Worm (Caenorhabditis elegans) whole organism, mixed stage, embryonic: ENCODE data around the gene mpk-2.

Experiments used
- M03D4.4 ChIP-seq: sonication (generic microtip); optimal IDR thresholded peaks from 2 replicates; lab custom pipeline; 2017; ENCODE audit warnings: mild to moderate bottlenecking, missing genetic modification characterization, missing compliant biosample characterization
- bed-3 ChIP-seq: fragments of 200-800 bp; sonication (Bioruptor generic); optimal IDR thresholded peaks from 3 replicates; lab custom pipeline; 2018; ENCODE audit warnings: mild to moderate bottlenecking, missing genetic modification characterization, moderate library complexity, missing compliant biosample characterization
- blmp-1 ChIP-seq: fragments of 150-350 bp; optimal IDR thresholded peaks from 2 replicates; lab custom pipeline; 2014; ENCODE audit warnings: missing biosample characterization, missing genetic modification characterization
- ceh-39 ChIP-seq: fragments of 150-350 bp; optimal IDR thresholded peaks from 2 replicates; lab custom pipeline; 2014; ENCODE audit warnings: missing biosample characterization, missing genetic modification characterization
- ceh-43 ChIP-seq: fragments of 200-800 bp; sonication (Bioruptor generic); optimal IDR thresholded peaks from 2 replicates; lab custom pipeline; 2018; ENCODE audit warnings: mild to moderate bottlenecking, missing genetic modification characterization, moderate library complexity, missing compliant biosample characterization
- ceh-83 ChIP-seq: fragments of 200-800 bp; sonication (Bioruptor generic); optimal IDR thresholded peaks from 2 replicates; lab custom pipeline; 2018; ENCODE audit warnings: mild to moderate bottlenecking, missing genetic modification characterization, missing compliant biosample characterization
- ces-1 ChIP-seq: fragments of 150-350 bp; optimal IDR thresholded peaks from 2 replicates; lab custom pipeline; 2014; ENCODE audit warnings: missing biosample characterization, missing genetic modification reagents, missing genetic modification characterization
- cnd-1 ChIP-seq: fragments of 200-800 bp; sonication (Bioruptor generic); optimal IDR thresholded peaks from 2 replicates; lab custom pipeline; 2018; ENCODE audit warnings: mild to moderate bottlenecking, missing genetic modification characterization, missing compliant biosample characterization
- drap-1 ChIP-seq: fragments of 200-800 bp; sonication (Bioruptor generic); optimal IDR thresholded peaks from 3 replicates; lab custom pipeline; 2018; ENCODE audit warnings: mild to moderate bottlenecking, missing genetic modification characterization, missing compliant biosample characterization
- elt-1 ChIP-seq: sonication (generic microtip); optimal IDR thresholded peaks from 2 replicates; lab custom pipeline; 2017; ENCODE audit warnings: missing genetic modification characterization, mild to moderate bottlenecking, missing compliant biosample characterization, antibody characterized with exemption, moderate library complexity, borderline replicate concordance; ENCODE audit not compliant: insufficient read depth
- flh-1 ChIP-seq: fragments of 200-800 bp; sonication (Bioruptor generic); optimal IDR thresholded peaks from 2 replicates; lab custom pipeline; 2018; ENCODE audit warnings: mild to moderate bottlenecking, missing genetic modification characterization, moderate library complexity, missing compliant biosample characterization
- ham-2 ChIP-seq: fragments of 200-800 bp; sonication (Bioruptor generic); optimal IDR thresholded peaks from 2 replicates; lab custom pipeline; 2018; ENCODE audit warnings: mild to moderate bottlenecking, missing genetic modification characterization, missing compliant biosample characterization
- hlh-1 ChIP-seq: fragments of 150-350 bp; optimal IDR thresholded peaks from 2 replicates; lab custom pipeline; 2014; ENCODE audit warnings: missing biosample characterization, missing genetic modification reagents, missing genetic modification characterization
- lin-13 ChIP-seq: fragments of 150-350 bp; optimal IDR thresholded peaks from 2 replicates; lab custom pipeline; 2014; ENCODE audit warnings: missing biosample characterization, missing genetic modification characterization
- lin-32 ChIP-seq: fragments of 200-800 bp; sonication (Bioruptor generic); optimal IDR thresholded peaks from 2 replicates; lab custom pipeline; 2018; ENCODE audit warnings: mild to moderate bottlenecking, missing genetic modification characterization, missing compliant biosample characterization
- lsy-2 ChIP-seq: fragments of 150-350 bp; optimal IDR thresholded peaks from 2 replicates; lab custom pipeline; 2014; ENCODE audit warnings: missing biosample characterization, missing genetic modification characterization
- mab-5 ChIP-seq: fragments of 150-350 bp; optimal IDR thresholded peaks from 2 replicates; lab custom pipeline; 2014; ENCODE audit warnings: missing biosample characterization, missing genetic modification characterization
- mep-1 ChIP-seq: fragments of 150-350 bp; optimal IDR thresholded peaks from 2 replicates; lab custom pipeline; 2017; ENCODE audit warnings: missing biosample characterization, missing genetic modification reagents, missing genetic modification characterization, inconsistent platforms
- mls-2 ChIP-seq: sonication (generic microtip); optimal IDR thresholded peaks from 2 replicates; lab custom pipeline; 2016; ENCODE audit warnings: mild to moderate bottlenecking, missing genetic modification characterization, moderate library complexity, missing compliant biosample characterization
- nhr-2 ChIP-seq: fragments of 150-350 bp; optimal IDR thresholded peaks from 2 replicates; lab custom pipeline; 2014; ENCODE audit warnings: missing biosample characterization, missing genetic modification characterization
- nhr-237 ChIP-seq: fragments of 150-350 bp; optimal IDR thresholded peaks from 2 replicates; lab custom pipeline; 2014; ENCODE audit warnings: missing biosample characterization, missing genetic modification characterization
- nhr-28 ChIP-seq: fragments of 150-350 bp; optimal IDR thresholded peaks from 2 replicates; lab custom pipeline; 2014; ENCODE audit warnings: missing biosample characterization, missing genetic modification characterization
- nhr-76 ChIP-seq: sonication (generic microtip); optimal IDR thresholded peaks from 2 replicates; lab custom pipeline; 2017; ENCODE audit warnings: missing biosample characterization, missing genetic modification characterization
- pha-4 ChIP-seq: fragments of 150-350 bp; optimal IDR thresholded peaks from 2 replicates; lab custom pipeline; 2018; ENCODE audit warnings: missing biosample characterization, missing genetic modification reagents, missing genetic modification characterization
- snpc-4 ChIP-seq: fragments of 150-350 bp; optimal IDR thresholded peaks from 2 replicates; lab custom pipeline; 2014; ENCODE audit warnings: missing biosample characterization, missing genetic modification characterization
- sptf-1 ChIP-seq: sonication (generic microtip); optimal IDR thresholded peaks from 2 replicates; lab custom pipeline; 2017; ENCODE audit warnings: mild to moderate bottlenecking, missing genetic modification characterization, moderate library complexity, missing compliant biosample characterization
- tbx-8 ChIP-seq: fragments of 200-800 bp; sonication (Bioruptor generic); optimal IDR thresholded peaks from 2 replicates; lab custom pipeline; 2018; ENCODE audit warnings: mild to moderate bottlenecking, missing genetic modification characterization, moderate library complexity, missing compliant biosample characterization
- unc-120 ChIP-seq: sonication (generic microtip); optimal IDR thresholded peaks from 2 replicates; lab custom pipeline; 2017; ENCODE audit warnings: missing genetic modification characterization, missing compliant biosample characterization; ENCODE audit not compliant: poor library complexity, severe bottlenecking
- unc-39 ChIP-seq: fragments of 150-350 bp; optimal IDR thresholded peaks from 2 replicates; lab custom pipeline; 2014; ENCODE audit warnings: missing biosample characterization, missing genetic modification characterization
- unc-62 ChIP-seq: fragments of 150-350 bp; optimal IDR thresholded peaks from 2 replicates; lab custom pipeline; 2014; ENCODE audit warnings: missing biosample characterization, missing genetic modification reagents, missing genetic modification characterization
- zip-8 ChIP-seq: fragments of 150-350 bp; optimal IDR thresholded peaks from 2 replicates; lab custom pipeline; 2014; ENCODE audit warnings: missing biosample characterization, missing genetic modification characterization
- ztf-11 ChIP-seq: fragments of 150-350 bp; optimal IDR thresholded peaks from 2 replicates; lab custom pipeline; 2014; ENCODE audit warnings: missing biosample characterization, missing genetic modification characterization

The mpk-2 gene

ce11 chrII:5092362-5093281, 11.3 kb upstream of the mpk-2 start, which contains the start of gene C04G6.2:
Gene C04G6.2, plus strand, starts transcription at chrII:5093231.
- TF ChIP-seq unc-120 (tag; lab: Kevin White, UChicago) (peak; percentile 26), mep-1 (tag; lab: Kevin White, UChicago) (peak; percentile 45), blmp-1 (tag; lab: Kevin White, UChicago) (no peak), pha-4 (peak; percentile 96), snpc-4 (tag; lab: Kevin White, UChicago) (no peak), mls-2 (tag; lab: Kevin White, UChicago) (peak; percentile 43), nhr-237 (tag; lab: Kevin White, UChicago) (peak; percentile 69), sptf-1 (tag; lab: Kevin White, UChicago) (peak; percentile 14), ham-2 (GFP tag; lab: Kevin White, UChicago) (peak; percentile 76), M03D4.4 (peak; percentile 16), ces-1 (GFP tag; lab: Kevin White, UChicago) (peak; percentile 49), nhr-28 (no peak)

- TF ChIP-seq ces-1 (GFP tag; lab: Kevin White, UChicago) (no peak), lin-32 (GFP tag; lab: Kevin White, UChicago) (no peak), lsy-2 (no peak), ceh-43 (GFP tag; lab: Kevin White, UChicago) (no peak), cnd-1 (tag; lab: Kevin White, UChicago) (no peak), ceh-83 (GFP tag; lab: Kevin White, UChicago) (no peak), nhr-2 (no peak), mls-2 (tag; lab: Kevin White, UChicago) (no peak), sptf-1 (tag; lab: Kevin White, UChicago) (no peak), hlh-1 (no peak), pha-4 (no peak), drap-1 (GFP tag; lab: Kevin White, UChicago) (no peak), mab-5 (tag; lab: Kevin White, UChicago) (no peak), tbx-8 (GFP tag; lab: Kevin White, UChicago) (no peak), mep-1 (tag; lab: Kevin White, UChicago) (no peak), zip-8 (tag; lab: Kevin White, UChicago) (no peak), M03D4.4 (no peak), ztf-11 (no peak), ceh-39 (tag; lab: Kevin White, UChicago) (no peak), flh-1 (GFP tag; lab: Kevin White, UChicago) (no peak)
- TF ChIP-seq, all 35 proteins: peak for 0
Observed at ce11 chrII:5093945-5094344, 10.0 kb upstream of the mpk-2 start, which contains the start of gene C04G6.13. Gene C04G6.13, plus strand, starts transcription at chrII:5094245.

DNA sequence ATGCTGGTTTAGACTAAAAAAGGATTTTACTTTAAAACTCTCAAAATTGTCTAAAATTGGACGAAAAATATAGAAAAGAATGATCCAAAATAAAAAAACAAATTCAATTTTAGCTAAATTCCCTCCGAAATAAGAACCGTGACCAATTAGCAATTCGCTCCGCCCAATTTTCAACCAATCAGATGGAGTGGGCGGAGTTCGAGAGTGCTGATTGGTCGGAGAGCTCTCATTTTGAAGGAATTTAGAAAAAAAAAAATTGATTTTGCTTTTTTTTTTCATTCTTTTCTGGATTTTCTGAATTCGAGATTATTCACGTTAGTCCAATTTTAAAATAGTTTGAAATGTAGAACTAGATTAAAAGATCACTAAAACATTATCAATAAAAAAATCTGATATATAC, 4.9 kb upstream of the mpk-2 start:
- TF ChIP-seq ceh-39 (tag; lab: Kevin White, UChicago) (no peak), unc-120 (tag; lab: Kevin White, UChicago) (no peak), ces-1 (GFP tag; lab: Kevin White, UChicago) (no peak), unc-39 (tag; lab: Kevin White, UChicago) (no peak), ceh-83 (GFP tag; lab: Kevin White, UChicago) (no peak), nhr-28 (no peak), sptf-1 (tag; lab: Kevin White, UChicago) (no peak), hlh-1 (no peak), snpc-4 (tag; lab: Kevin White, UChicago) (no peak), ham-2 (GFP tag; lab: Kevin White, UChicago) (no peak), mab-5 (tag; lab: Kevin White, UChicago) (no peak)

DNA sequence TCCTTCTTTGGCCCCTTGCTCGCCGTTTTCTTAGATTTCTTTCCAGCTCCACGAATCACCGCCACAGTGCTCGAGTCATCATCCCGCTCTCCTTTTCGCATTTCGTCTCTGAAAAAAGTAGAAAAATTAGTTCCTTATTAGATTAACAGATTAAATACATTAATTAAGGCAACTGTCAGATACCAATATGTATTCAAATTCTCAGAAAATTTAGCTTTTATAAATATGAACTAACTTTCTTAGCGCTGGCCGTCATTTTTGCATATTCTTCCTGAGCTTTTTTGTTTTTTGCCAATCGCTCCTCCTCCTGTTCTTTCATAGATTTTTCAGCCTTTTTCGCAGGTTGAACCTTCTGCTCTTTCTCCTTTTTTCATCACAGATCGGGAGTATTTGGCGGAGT, 4.3 kb upstream of the mpk-2 start, which contains the start of gene C04G6.6:
C04G6.6 (minus strand) TSS at position 101 of the 400 bp plus-strand sequence.
- TF ChIP-seq mab-5 (tag; lab: Kevin White, UChicago) (no peak), pha-4 (no peak)
- TF ChIP-seq, all 35 proteins: peak for 0

ce11 chrII:5101701-5102100, 2.2 kb upstream of the mpk-2 start, which contains the start of the genes idpb-3 and idpb-1:
Gene idpb-3, minus strand, starts transcription at chrII:5101801.
Gene idpb-1, plus strand, starts transcription at chrII:5101984.
- TF ChIP-seq bed-3 (GFP tag; lab: Kevin White, UChicago) (no peak), ces-1 (GFP tag; lab: Kevin White, UChicago) (no peak), unc-39 (tag; lab: Kevin White, UChicago) (no peak), elt-1 (tag; lab: Kevin White, UChicago) (no peak), hlh-1 (no peak), nhr-76 (tag; lab: Kevin White, UChicago) (no peak), mep-1 (tag; lab: Kevin White, UChicago) (no peak), nhr-2 (no peak), lin-13 (tag; lab: Kevin White, UChicago) (no peak), tbx-8 (GFP tag; lab: Kevin White, UChicago) (no peak), unc-62 (no peak), ceh-39 (tag; lab: Kevin White, UChicago) (no peak), sptf-1 (tag; lab: Kevin White, UChicago) (no peak), lin-32 (GFP tag; lab: Kevin White, UChicago) (no peak), pha-4 (no peak), nhr-28 (no peak), blmp-1 (tag; lab: Kevin White, UChicago) (no peak)
